Worm (Caenorhabditis elegans) whole organism, L2 larva: ENCODE results near the gene F14D12.1.

Experiments
- C34F6.9 ChIP-seq: fragments of 150-350 bp; optimal IDR thresholded peaks from 2 replicates; lab custom pipeline; 2014; ENCODE audit warnings: missing biosample characterization, missing genetic modification characterization
- F13H6.1 ChIP-seq: sonication (generic microtip); optimal IDR thresholded peaks from 2 replicates; lab custom pipeline; 2016; ENCODE audit warnings: missing genetic modification characterization, missing compliant biosample characterization
- R02D3.7 ChIP-seq: fragments of 150-350 bp; optimal IDR thresholded peaks from 2 replicates; lab custom pipeline; 2014; ENCODE audit warnings: missing biosample characterization, missing genetic modification characterization
- Y55F3AM.14 ChIP-seq: fragments of 200-800 bp; sonication (Bioruptor generic); optimal IDR thresholded peaks from 2 replicates; lab custom pipeline; 2018; ENCODE audit warnings: mild to moderate bottlenecking, missing genetic modification characterization, missing compliant biosample characterization
- ZK546.5 ChIP-seq: sonication (generic microtip); optimal IDR thresholded peaks from 2 replicates; lab custom pipeline; 2017; ENCODE audit warnings: missing biosample characterization, missing genetic modification characterization
- alr-1 ChIP-seq: fragments of 150-350 bp; optimal IDR thresholded peaks from 2 replicates; lab custom pipeline; 2014; ENCODE audit warnings: missing biosample characterization, missing genetic modification characterization
- aly-2 ChIP-seq: fragments of 150-350 bp; optimal IDR thresholded peaks from 2 replicates; lab custom pipeline; 2014; ENCODE audit warnings: missing biosample characterization, missing genetic modification characterization
- ama-1 ChIP-seq: fragments of 150-350 bp; optimal IDR thresholded peaks from 2 replicates; lab custom pipeline; 2018; ENCODE audit warnings: inconsistent platforms
- blmp-1 ChIP-seq: sonication (generic microtip); optimal IDR thresholded peaks from 2 replicates; lab custom pipeline; 2017; ENCODE audit warnings: missing genetic modification characterization, mild to moderate bottlenecking, missing compliant biosample characterization, antibody characterized with exemption, moderate library complexity; ENCODE audit not compliant: insufficient read depth
- ceh-16 ChIP-seq: fragments of 150-350 bp; optimal IDR thresholded peaks from 2 replicates; lab custom pipeline; 2014; ENCODE audit warnings: missing biosample characterization, missing genetic modification characterization
- ceh-82 ChIP-seq: fragments of 150-350 bp; optimal IDR thresholded peaks from 2 replicates; lab custom pipeline; 2014; ENCODE audit warnings: missing biosample characterization, missing genetic modification characterization
- crh-2 ChIP-seq: sonication (generic microtip); optimal IDR thresholded peaks from 2 replicates; lab custom pipeline; 2017; ENCODE audit warnings: missing biosample characterization, missing genetic modification characterization
- dmd-4 ChIP-seq: sonication (generic microtip); optimal IDR thresholded peaks from 2 replicates; lab custom pipeline; 2017; ENCODE audit warnings: missing biosample characterization, missing genetic modification characterization
- egl-27 ChIP-seq: sonication (generic microtip); optimal IDR thresholded peaks from 3 replicates; lab custom pipeline; 2017; ENCODE audit warnings: missing biosample characterization, missing genetic modification reagents, missing genetic modification characterization
- elt-1 ChIP-seq: fragments of 150-350 bp; optimal IDR thresholded peaks from 2 replicates; lab custom pipeline; 2014; ENCODE audit warnings: missing biosample characterization, missing genetic modification characterization
- elt-3 ChIP-seq: sonication (generic microtip); optimal IDR thresholded peaks from 2 replicates; lab custom pipeline; 2017; ENCODE audit warnings: missing biosample characterization, missing genetic modification characterization
- fos-1 ChIP-seq: fragments of 150-350 bp; optimal IDR thresholded peaks from 2 replicates; lab custom pipeline; 2014; ENCODE audit warnings: missing biosample characterization, missing genetic modification characterization
- gmeb-1 ChIP-seq: fragments of 150-350 bp; optimal IDR thresholded peaks from 2 replicates; lab custom pipeline; 2014; ENCODE audit warnings: missing biosample characterization, missing genetic modification characterization
- lin-11 ChIP-seq: fragments of 150-350 bp; sonication (generic microtip); optimal IDR thresholded peaks from 2 replicates; lab custom pipeline; 2014; ENCODE audit warnings: missing biosample characterization, missing genetic modification characterization, inconsistent platforms, mixed read lengths
- lin-13 ChIP-seq: fragments of 150-350 bp; optimal IDR thresholded peaks from 2 replicates; lab custom pipeline; 2014; ENCODE audit warnings: missing biosample characterization, missing genetic modification reagents, missing genetic modification characterization
- lin-39 ChIP-seq: fragments of 150-350 bp; optimal IDR thresholded peaks from 2 replicates; lab custom pipeline; 2014; ENCODE audit warnings: missing biosample characterization, missing genetic modification reagents, missing genetic modification characterization
- lsy-2 ChIP-seq, 2 experiments: fragments of 150-350 bp in 1 of 2; sonication (generic microtip) in 1 of 2; optimal IDR thresholded peaks; 2 replicates each; lab custom pipeline; 2014 to 2017; ENCODE audit warnings: missing biosample characterization in 2 of 2, missing genetic modification characterization in 2 of 2
- mab-5 ChIP-seq: fragments of 150-350 bp; optimal IDR thresholded peaks from 2 replicates; lab custom pipeline; 2014; ENCODE audit warnings: missing biosample characterization, missing genetic modification characterization
- mbf-1 ChIP-seq: sonication (generic microtip); optimal IDR thresholded peaks from 2 replicates; lab custom pipeline; 2017; ENCODE audit warnings: missing biosample characterization, missing genetic modification characterization
- mdl-1 ChIP-seq, 2 experiments: fragments of 150-350 bp in 1 of 2; sonication (generic microtip) in 1 of 2; optimal IDR thresholded peaks; 2 replicates each; lab custom pipeline; 2017; ENCODE audit warnings: missing biosample characterization in 2 of 2, missing genetic modification characterization in 2 of 2
- nhr-10 ChIP-seq: sonication (generic microtip); optimal IDR thresholded peaks from 2 replicates; lab custom pipeline; 2017; ENCODE audit warnings: missing biosample characterization, missing genetic modification characterization
- nhr-11 ChIP-seq: fragments of 150-350 bp; optimal IDR thresholded peaks from 2 replicates; lab custom pipeline; 2014; ENCODE audit warnings: missing biosample characterization, missing genetic modification characterization
- nhr-12 ChIP-seq: fragments of 150-350 bp; optimal IDR thresholded peaks from 2 replicates; lab custom pipeline; 2014; ENCODE audit warnings: missing biosample characterization, missing genetic modification characterization
- nhr-129 ChIP-seq: fragments of 150-350 bp; optimal IDR thresholded peaks from 2 replicates; lab custom pipeline; 2014; ENCODE audit warnings: missing biosample characterization, missing genetic modification characterization
- nhr-21 ChIP-seq: fragments of 150-350 bp; optimal IDR thresholded peaks from 2 replicates; lab custom pipeline; 2014; ENCODE audit warnings: missing biosample characterization, missing genetic modification characterization
- nhr-23 ChIP-seq: fragments of 150-350 bp; optimal IDR thresholded peaks from 2 replicates; lab custom pipeline; 2014; ENCODE audit warnings: missing biosample characterization, missing genetic modification reagents, missing genetic modification characterization
- nhr-237 ChIP-seq: fragments of 150-350 bp; optimal IDR thresholded peaks from 2 replicates; lab custom pipeline; 2014; ENCODE audit warnings: missing biosample characterization, missing genetic modification characterization
- nhr-25 ChIP-seq: fragments of 150-350 bp; sonication (generic microtip); optimal IDR thresholded peaks from 3 replicates; lab custom pipeline; 2014; ENCODE audit warnings: missing biosample characterization, missing genetic modification characterization
- nhr-6 ChIP-seq: fragments of 150-350 bp; optimal IDR thresholded peaks from 2 replicates; lab custom pipeline; 2014; ENCODE audit warnings: missing biosample characterization, missing genetic modification characterization
- nhr-77 ChIP-seq: fragments of 150-350 bp; optimal IDR thresholded peaks from 2 replicates; lab custom pipeline; 2014; ENCODE audit warnings: missing biosample characterization, missing genetic modification characterization
- peb-1 ChIP-seq: fragments of 150-350 bp; optimal IDR thresholded peaks from 2 replicates; lab custom pipeline; 2014; ENCODE audit warnings: missing biosample characterization, missing genetic modification characterization
- sem-4 ChIP-seq: fragments of 150-350 bp; optimal IDR thresholded peaks from 2 replicates; lab custom pipeline; 2014; ENCODE audit warnings: missing biosample characterization, missing genetic modification reagents, missing genetic modification characterization
- skn-1 ChIP-seq: sonication (generic microtip); optimal IDR thresholded peaks from 2 replicates; lab custom pipeline; 2017; ENCODE audit warnings: missing biosample characterization, missing genetic modification characterization
- sma-3 ChIP-seq: sonication (generic microtip); optimal IDR thresholded peaks from 2 replicates; lab custom pipeline; 2016; ENCODE audit warnings: missing genetic modification reagents, missing genetic modification characterization, missing compliant biosample characterization
- sma-9 ChIP-seq, 2 experiments: fragments of 150-350 bp in 1 of 2; sonication (generic microtip) in 1 of 2; optimal IDR thresholded peaks; 2 replicates each; lab custom pipeline; 2014 to 2016; ENCODE audit warnings: missing genetic modification characterization in 2 of 2, mild to moderate bottlenecking in 1 of 2, missing biosample characterization in 1 of 2, missing compliant biosample characterization in 1 of 2, missing genetic modification reagents in 1 of 2, moderate library complexity in 1 of 2
- snpc-4 ChIP-seq: fragments of 150-350 bp; optimal IDR thresholded peaks from 2 replicates; lab custom pipeline; 2014; ENCODE audit warnings: missing biosample characterization, missing genetic modification characterization
- unc-39 ChIP-seq: fragments of 150-350 bp; optimal IDR thresholded peaks from 2 replicates; lab custom pipeline; 2014; ENCODE audit warnings: missing biosample characterization, missing genetic modification characterization
- unc-55 ChIP-seq: fragments of 150-350 bp; sonication (generic microtip); optimal IDR thresholded peaks from 3 replicates; lab custom pipeline; 2014; ENCODE audit warnings: missing biosample characterization, missing genetic modification reagents, missing genetic modification characterization
- unc-62 ChIP-seq: fragments of 150-350 bp; optimal IDR thresholded peaks from 2 replicates; lab custom pipeline; 2014; ENCODE audit warnings: missing biosample characterization, missing genetic modification reagents, missing genetic modification characterization
- zag-1 ChIP-seq: fragments of 150-350 bp; optimal IDR thresholded peaks from 2 replicates; lab custom pipeline; 2014; ENCODE audit warnings: missing biosample characterization, missing genetic modification characterization
- ztf-1 ChIP-seq: fragments of 200-800 bp; sonication (Bioruptor generic); conservative IDR thresholded peaks from 2 replicates; pipeline ENCODE4 v1.3.6; 2022; ENCODE audit warnings: missing genetic modification characterization, missing compliant biosample characterization
- ztf-11 ChIP-seq: sonication (generic microtip); optimal IDR thresholded peaks from 2 replicates; lab custom pipeline; 2017; ENCODE audit warnings: missing biosample characterization, missing genetic modification characterization
- ztf-4 ChIP-seq: fragments of 150-350 bp; optimal IDR thresholded peaks from 2 replicates; lab custom pipeline; 2014; ENCODE audit warnings: missing biosample characterization, missing genetic modification characterization

Gene F14D12.1

DNA sequence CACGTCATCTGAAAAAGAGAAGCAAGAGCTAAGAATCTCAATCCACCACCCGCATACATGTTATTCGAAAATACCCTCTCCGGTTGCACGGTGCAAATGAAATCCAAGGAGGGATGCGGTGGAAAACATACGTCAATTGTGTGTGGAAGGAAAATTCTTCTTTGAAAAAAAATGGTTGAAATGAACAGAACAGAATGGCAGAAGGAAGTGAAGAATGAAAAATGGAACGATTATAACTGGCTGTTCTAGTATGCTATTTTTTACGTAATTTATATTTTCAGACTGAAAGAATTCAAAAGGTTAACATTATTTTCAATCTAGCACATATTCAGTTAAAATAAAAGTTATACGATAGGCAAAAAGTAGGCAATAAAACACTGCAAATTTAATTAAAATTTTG is 12.4 kb downstream of the F14D12.1 start:
- no peak for TF ChIP-seq lin-13 (GFP tag; lab: Kevin White, UChicago)
- TF ChIP-seq elt-3 (tag; lab: Kevin White, UChicago) = no peak
- TF ChIP-seq crh-2 (tag; lab: Kevin White, UChicago) = no peak
- TF ChIP-seq, all 48 proteins: peak for 0

DNA sequence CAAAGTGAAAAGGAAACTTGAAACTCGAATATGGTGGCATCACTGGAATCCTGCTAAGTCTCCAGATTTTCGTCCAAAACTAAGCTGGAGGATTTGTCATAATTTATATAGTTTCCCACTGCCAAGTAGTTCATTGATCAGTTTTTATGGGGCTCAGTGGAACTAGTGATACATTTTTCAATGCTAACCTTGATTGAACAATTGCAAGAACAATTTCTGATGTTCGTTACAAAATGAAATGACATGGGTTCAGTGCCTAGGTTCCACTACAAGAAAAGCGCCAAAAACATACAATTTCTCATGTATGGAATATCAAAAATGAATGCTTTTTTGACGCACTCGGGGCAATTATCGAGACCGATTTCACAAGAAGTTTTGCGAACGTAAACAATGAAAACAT is 18.2 kb downstream of the F14D12.1 start:
- TF ChIP-seq peb-1 = no peak
- TF ChIP-seq nhr-6 (tag; lab: Kevin White, UChicago) = no peak
- no peak for TF ChIP-seq nhr-23 (tag; lab: Kevin White, UChicago)
- TF ChIP-seq ztf-11 = no peak
- TF ChIP-seq snpc-4 (tag; lab: Kevin White, UChicago) = no peak
- TF ChIP-seq nhr-11 (tag; lab: Kevin White, UChicago) = no peak
- TF ChIP-seq ztf-4 = no peak
- TF ChIP-seq egl-27 (tag; lab: Kevin White, UChicago) = no peak
- TF ChIP-seq dmd-4 (tag; lab: Kevin White, UChicago) = no peak
- TF ChIP-seq mdl-1 (tag; optimal IDR thresholded peaks at IDR 0.05; lab: Kevin White, UChicago) = no peak

DNA sequence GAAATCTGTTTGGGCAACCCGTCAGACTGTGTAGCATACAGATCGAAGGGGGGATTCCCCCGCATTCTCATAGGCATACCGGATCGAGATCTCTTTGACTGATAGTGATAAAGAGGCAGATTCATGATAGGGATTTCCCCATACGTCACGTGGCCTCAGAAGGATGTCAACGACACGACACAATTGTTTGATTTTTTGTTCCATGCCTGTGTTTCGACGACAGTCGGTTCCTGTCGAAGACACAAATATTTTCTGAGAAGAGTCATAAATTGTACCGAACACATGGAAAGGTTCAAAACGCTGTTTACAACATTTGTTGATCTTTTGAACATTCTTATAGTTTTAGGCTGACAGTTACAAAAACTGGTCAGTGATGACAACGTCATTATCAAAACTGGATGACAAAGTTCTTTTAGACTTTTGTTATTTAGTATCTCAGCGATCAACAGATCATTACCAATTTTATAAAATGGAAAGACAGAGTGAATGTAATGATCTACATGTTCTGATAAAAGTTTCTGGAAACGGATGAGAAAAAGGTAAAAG is 24.9 kb downstream of the F14D12.1 start:
- TF ChIP-seq nhr-6 (tag; lab: Kevin White, UChicago) (no peak), alr-1 (tag; lab: Kevin White, UChicago) (no peak), lin-13 (GFP tag; lab: Kevin White, UChicago) (no peak), mab-5 (tag; lab: Kevin White, UChicago) (no peak), nhr-77 (tag; lab: Kevin White, UChicago) (no peak), aly-2 (tag; lab: Kevin White, UChicago) (no peak), ztf-4 (no peak), unc-62 (no peak), elt-1 (tag; lab: Kevin White, UChicago) (no peak), ceh-82 (no peak), blmp-1 (tag; lab: Kevin White, UChicago) (peak; percentile 40), nhr-11 (tag; lab: Kevin White, UChicago) (no peak), elt-3 (tag; lab: Kevin White, UChicago) (no peak), C34F6.9 (no peak), sma-9 (GFP tag; optimal IDR thresholded peaks at IDR 0.05; lab: Kevin White, UChicago) (peak; percentile 90), sma-9 (tag; optimal IDR thresholded peaks at IDR 0.05; lab: Kevin White, UChicago) (no peak), nhr-23 (tag; lab: Kevin White, UChicago) (no peak), ztf-11 (no peak), ama-1 (lab: Kevin White, UChicago) (no peak), nhr-25 (peak; percentile 61), sem-4 (tag; lab: Kevin White, UChicago) (no peak), fos-1 (tag; lab: Kevin White, UChicago) (no peak), zag-1 (tag; lab: Kevin White, UChicago) (no peak), ztf-1 (GFP tag; lab: Robert Waterston, UW) (no peak), unc-39 (tag; lab: Kevin White, UChicago) (no peak), snpc-4 (tag; lab: Kevin White, UChicago) (no peak), nhr-10 (tag; lab: Kevin White, UChicago) (no peak), gmeb-1 (tag; lab: Kevin White, UChicago) (peak; percentile 52), lsy-2 (tag; optimal IDR thresholded peaks at IDR 0.05; lab: Kevin White, UChicago) (peak in 1 of 2 experiments; percentile 7), crh-2 (tag; lab: Kevin White, UChicago) (no peak), nhr-12 (no peak), nhr-21 (peak; percentile 85), egl-27 (tag; lab: Kevin White, UChicago) (no peak), mdl-1 (tag; optimal IDR thresholded peaks at IDR 0.05; lab: Kevin White, UChicago) (peak; percentile 48 to 61), peb-1 (no peak), unc-55 (no peak), nhr-237 (tag; lab: Kevin White, UChicago) (no peak), ceh-16 (no peak), nhr-129 (tag; lab: Kevin White, UChicago) (no peak), F13H6.1 (peak; percentile 5), sma-3 (peak; percentile 52), dmd-4 (tag; lab: Kevin White, UChicago) (no peak), lin-39 (no peak), lin-11 (no peak), ZK546.5 (tag; lab: Kevin White, UChicago) (no peak), mbf-1 (tag; lab: Kevin White, UChicago) (no peak), R02D3.7 (tag; lab: Kevin White, UChicago) (no peak), Y55F3AM.14 (peak; percentile 43), skn-1 (tag; lab: Kevin White, UChicago) (no peak)
- TF ChIP-seq, all 48 proteins: peak for 10
